Fruit fly (Drosophila melanogaster) whole organism, embryonic: ENCODE results near the gene CG7069.

ENCODE experiments used
- ATbp ChIP-seq: fragments of 200-800 bp; sonication (Bioruptor generic); optimal IDR thresholded peaks from 2 replicates; lab custom pipeline; 2017; ENCODE audit warnings: missing biosample characterization, mild to moderate bottlenecking, missing genetic modification characterization, missing genetic modification reagents
- Aef1 ChIP-seq: fragments of 200-800 bp; sonication (Bioruptor generic); IDR thresholded peaks from 3 replicates; pipeline ENCODE4 v1.3.6; 2022; ENCODE audit warnings: missing biosample characterization, missing genetic modification characterization
- Bteb2 ChIP-seq: fragments of 200-800 bp; sonication (Bioruptor generic); optimal IDR thresholded peaks from 2 replicates; lab custom pipeline; 2016; ENCODE audit warnings: missing biosample characterization, missing genetic modification characterization
- CG10274 ChIP-seq: fragments of 200-800 bp; sonication (Bioruptor generic); optimal IDR thresholded peaks from 3 replicates; lab custom pipeline; 2017; ENCODE audit warnings: missing biosample characterization, mild to moderate bottlenecking, missing genetic modification characterization
- CG11560 ChIP-seq: fragments of 200-800 bp; sonication (Bioruptor generic); IDR thresholded peaks from 3 replicates; pipeline ENCODE4 v1.3.6; 2022; ENCODE audit warnings: missing biosample characterization, missing genetic modification characterization
- CG11695 ChIP-seq: fragments of 200-800 bp; sonication (Bioruptor generic); IDR thresholded peaks from 3 replicates; pipeline ENCODE4 v1.3.6; 2022; ENCODE audit warnings: missing biosample characterization, missing genetic modification characterization
- CG12071 ChIP-seq: fragments of 200-800 bp; sonication (Bioruptor generic); optimal IDR thresholded peaks from 3 replicates; lab custom pipeline; 2018; ENCODE audit warnings: missing biosample characterization, mild to moderate bottlenecking, missing genetic modification characterization
- CG12155 ChIP-seq: fragments of 200-800 bp; sonication (Bioruptor generic); optimal IDR thresholded peaks from 3 replicates; lab custom pipeline; 2016; ENCODE audit warnings: missing biosample characterization, missing genetic modification characterization
- CG14710 ChIP-seq: fragments of 200-800 bp; sonication (Bioruptor generic); optimal IDR thresholded peaks from 3 replicates; lab custom pipeline; 2019; ENCODE audit warnings: missing biosample characterization, mild to moderate bottlenecking, missing genetic modification characterization, moderate library complexity
- CG1529 ChIP-seq: fragments of 200-800 bp; sonication (Bioruptor generic); optimal IDR thresholded peaks from 3 replicates; lab custom pipeline; 2018; ENCODE audit warnings: missing biosample characterization, missing genetic modification characterization
- CG18262 ChIP-seq: fragments of 200-800 bp; optimal IDR thresholded peaks from 3 replicates; lab custom pipeline; 2019; ENCODE audit warnings: missing biosample characterization, mild to moderate bottlenecking, missing genetic modification characterization, moderate library complexity
- CG2116 ChIP-seq: fragments of 200-800 bp; sonication (Bioruptor generic); optimal IDR thresholded peaks from 3 replicates; lab custom pipeline; 2018; ENCODE audit warnings: missing biosample characterization, mild to moderate bottlenecking, missing genetic modification characterization
- CG30431 ChIP-seq: fragments of 200-800 bp; sonication (Bioruptor generic); optimal IDR thresholded peaks from 2 replicates; lab custom pipeline; 2017; ENCODE audit warnings: missing biosample characterization, missing genetic modification characterization
- CG31224 ChIP-seq: fragments of 200-800 bp; sonication (Bioruptor generic); IDR thresholded peaks from 2 replicates; pipeline ENCODE4 v1.3.6; 2022; ENCODE audit warnings: missing biosample characterization, missing genetic modification characterization
- CG31441 ChIP-seq: fragments of 200-800 bp; sonication (Bioruptor generic); IDR thresholded peaks from 2 replicates; pipeline ENCODE4 v1.3.6; 2022; ENCODE audit warnings: missing biosample characterization, missing genetic modification characterization
- CG33213 ChIP-seq: fragments of 200-800 bp; sonication (Bioruptor generic); optimal IDR thresholded peaks from 3 replicates; lab custom pipeline; 2016; ENCODE audit warnings: missing biosample characterization, missing genetic modification characterization
- CG42726 ChIP-seq: fragments of 200-800 bp; sonication (Bioruptor generic); IDR thresholded peaks from 2 replicates; pipeline ENCODE4 v1.3.6; 2022; ENCODE audit warnings: missing biosample characterization, missing genetic modification characterization; ENCODE audit not compliant: partially characterized antibody
- CG4404 ChIP-seq: fragments of 200-800 bp; sonication (Bioruptor generic); IDR thresholded peaks from 2 replicates; pipeline ENCODE4 v1.3.6; 2022; ENCODE audit warnings: missing biosample characterization, missing genetic modification characterization
- CG6813 ChIP-seq: fragments of 200-800 bp; sonication (Bioruptor generic); optimal IDR thresholded peaks from 2 replicates; lab custom pipeline; 2017; ENCODE audit warnings: missing biosample characterization, missing genetic modification characterization, mild to moderate bottlenecking, moderate library complexity, missing genetic modification reagents
- CG7271 ChIP-seq: fragments of 200-800 bp; sonication (Bioruptor generic); optimal IDR thresholded peaks from 2 replicates; lab custom pipeline; 2018; ENCODE audit warnings: missing biosample characterization, mild to moderate bottlenecking, missing genetic modification characterization, moderate library complexity
- CG7839 ChIP-seq: fragments of 200-800 bp; sonication (Bioruptor generic); optimal IDR thresholded peaks from 3 replicates; lab custom pipeline; 2018; ENCODE audit warnings: missing biosample characterization, mild to moderate bottlenecking, missing genetic modification characterization, moderate library complexity
- CG9215 ChIP-seq: fragments of 200-800 bp; sonication (Bioruptor generic); IDR thresholded peaks from 2 replicates; pipeline ENCODE4 v1.3.6; 2022; ENCODE audit warnings: missing biosample characterization, missing genetic modification characterization
- Gug ChIP-seq: fragments of 200-800 bp; sonication (Bioruptor generic); IDR thresholded peaks from 4 replicates; pipeline ENCODE4 v1.3.6; 2022; ENCODE audit warnings: missing biosample characterization, missing genetic modification characterization
- H15 ChIP-seq: fragments of 200-800 bp; sonication (Bioruptor generic); IDR thresholded peaks from 3 replicates; pipeline ENCODE4 v1.3.6; 2022; ENCODE audit warnings: missing biosample characterization, missing genetic modification characterization
- HLH3B ChIP-seq: fragments of 200-800 bp; sonication (Bioruptor generic); IDR thresholded peaks from 2 replicates; pipeline ENCODE4 v1.3.6; 2022; ENCODE audit warnings: missing biosample characterization, missing genetic modification characterization
- HLHmδ ChIP-seq: fragments of 200-800 bp; sonication (Bioruptor generic); optimal IDR thresholded peaks from 2 replicates; lab custom pipeline; 2018; ENCODE audit warnings: missing biosample characterization, mild to moderate bottlenecking, missing genetic modification characterization, moderate library complexity
- HmgD ChIP-seq: fragments of 200-800 bp; sonication (Bioruptor generic); optimal IDR thresholded peaks from 3 replicates; lab custom pipeline; 2016; ENCODE audit warnings: missing biosample characterization, missing genetic modification characterization
- Lim3 ChIP-seq: fragments of 200-800 bp; sonication (Bioruptor generic); IDR thresholded peaks from 2 replicates; pipeline ENCODE4 v1.3.6; 2022; ENCODE audit warnings: missing biosample characterization, missing genetic modification characterization
- MESR4 ChIP-seq: fragments of 200-800 bp; sonication (Bioruptor generic); optimal IDR thresholded peaks from 2 replicates; lab custom pipeline; 2018; ENCODE audit warnings: missing biosample characterization, mild to moderate bottlenecking, missing genetic modification characterization, moderate library complexity
- NfI ChIP-seq: fragments of 200-800 bp; sonication (Bioruptor generic); optimal IDR thresholded peaks from 3 replicates; lab custom pipeline; 2018; ENCODE audit warnings: missing biosample characterization, mild to moderate bottlenecking, missing genetic modification characterization, moderate library complexity
- az2 ChIP-seq: fragments of 200-800 bp; sonication (Bioruptor generic); optimal IDR thresholded peaks from 3 replicates; lab custom pipeline; 2016; ENCODE audit warnings: missing biosample characterization, missing genetic modification characterization
- cwo ChIP-seq: fragments of 200-800 bp; sonication (Bioruptor generic); optimal IDR thresholded peaks from 3 replicates; lab custom pipeline; 2017; ENCODE audit warnings: missing biosample characterization, missing genetic modification characterization, mild to moderate bottlenecking, moderate library complexity, missing genetic modification reagents
- fru ChIP-seq: fragments of >200 bp; optimal IDR thresholded peaks from 2 replicates; lab custom pipeline; 2017
- ftz-f1 ChIP-seq: fragments of 200-800 bp; sonication (Bioruptor generic); optimal IDR thresholded peaks from 2 replicates; lab custom pipeline; 2016; ENCODE audit warnings: missing biosample characterization, missing genetic modification characterization
- gcm ChIP-seq: fragments of 200-800 bp; sonication (Bioruptor generic); optimal IDR thresholded peaks from 2 replicates; lab custom pipeline; 2019; ENCODE audit warnings: missing biosample characterization, mild to moderate bottlenecking, missing genetic modification characterization, moderate library complexity
- h ChIP-seq: fragments of >200 bp; optimal IDR thresholded peaks from 2 replicates; lab custom pipeline; 2017
- hb ChIP-seq: fragments of 200-800 bp; sonication (Bioruptor generic); IDR thresholded peaks from 3 replicates; pipeline ENCODE4 v1.3.6; 2022; ENCODE audit warnings: missing biosample characterization, missing genetic modification characterization; ENCODE audit not compliant: partially characterized antibody
- ken ChIP-seq: fragments of 200-800 bp; sonication (Bioruptor generic); IDR thresholded peaks from 3 replicates; pipeline ENCODE4 v1.3.6; 2022; ENCODE audit warnings: missing biosample characterization, missing genetic modification characterization
- maf-S ChIP-seq: fragments of 200-800 bp; sonication (Bioruptor generic); optimal IDR thresholded peaks from 2 replicates; lab custom pipeline; 2016; ENCODE audit warnings: missing biosample characterization, missing genetic modification characterization
- peb ChIP-seq: fragments of 200-800 bp; sonication (Bioruptor generic); IDR thresholded peaks from 2 replicates; pipeline ENCODE4 v1.3.6; 2022; ENCODE audit warnings: missing biosample characterization, missing genetic modification characterization
- seq ChIP-seq: fragments of 200-800 bp; sonication (Bioruptor generic); IDR thresholded peaks from 2 replicates; pipeline ENCODE4 v1.3.6; 2022; ENCODE audit warnings: missing biosample characterization, missing genetic modification characterization
- slou ChIP-seq: fragments of 200-800 bp; sonication (Bioruptor generic); optimal IDR thresholded peaks from 3 replicates; lab custom pipeline; 2016; ENCODE audit warnings: missing biosample characterization, missing genetic modification characterization
- stc ChIP-seq: fragments of 200-800 bp; sonication (Bioruptor generic); IDR thresholded peaks from 2 replicates; pipeline ENCODE4 v1.3.6; 2022; ENCODE audit warnings: missing biosample characterization, missing genetic modification characterization
- sug ChIP-seq: fragments of 200-800 bp; optimal IDR thresholded peaks from 2 replicates; lab custom pipeline; 2019; ENCODE audit warnings: missing biosample characterization, mild to moderate bottlenecking, missing genetic modification characterization, moderate library complexity
- trh ChIP-seq: fragments of 200-800 bp; sonication (Bioruptor generic); optimal IDR thresholded peaks from 2 replicates; lab custom pipeline; 2016; ENCODE audit warnings: missing biosample characterization, missing genetic modification characterization
- twi ChIP-seq: fragments of 200-800 bp; optimal IDR thresholded peaks from 2 replicates; lab custom pipeline; 2019; ENCODE audit warnings: missing biosample characterization, mild to moderate bottlenecking, missing genetic modification characterization, moderate library complexity
- vnd ChIP-seq: fragments of 200-800 bp; sonication (Bioruptor generic); IDR thresholded peaks from 3 replicates; pipeline ENCODE4 v1.3.6; 2022; ENCODE audit warnings: missing biosample characterization, missing genetic modification characterization; ENCODE audit not compliant: partially characterized antibody
- zen2 ChIP-seq: fragments of 200-800 bp; sonication (Bioruptor generic); IDR thresholded peaks from 3 replicates; pipeline ENCODE4 v1.3.6; 2022; ENCODE audit warnings: missing biosample characterization, missing genetic modification characterization; ENCODE audit not compliant: partially characterized antibody
- zf30C ChIP-seq: fragments of 200-800 bp; sonication (Bioruptor generic); optimal IDR thresholded peaks from 3 replicates; lab custom pipeline; 2018; ENCODE audit warnings: missing biosample characterization, mild to moderate bottlenecking, missing genetic modification characterization
- zfh2 ChIP-seq: fragments of 200-800 bp; sonication (Bioruptor generic); optimal IDR thresholded peaks from 2 replicates; lab custom pipeline; 2016; ENCODE audit warnings: missing biosample characterization, missing genetic modification characterization

CG7069 gene

DNA sequence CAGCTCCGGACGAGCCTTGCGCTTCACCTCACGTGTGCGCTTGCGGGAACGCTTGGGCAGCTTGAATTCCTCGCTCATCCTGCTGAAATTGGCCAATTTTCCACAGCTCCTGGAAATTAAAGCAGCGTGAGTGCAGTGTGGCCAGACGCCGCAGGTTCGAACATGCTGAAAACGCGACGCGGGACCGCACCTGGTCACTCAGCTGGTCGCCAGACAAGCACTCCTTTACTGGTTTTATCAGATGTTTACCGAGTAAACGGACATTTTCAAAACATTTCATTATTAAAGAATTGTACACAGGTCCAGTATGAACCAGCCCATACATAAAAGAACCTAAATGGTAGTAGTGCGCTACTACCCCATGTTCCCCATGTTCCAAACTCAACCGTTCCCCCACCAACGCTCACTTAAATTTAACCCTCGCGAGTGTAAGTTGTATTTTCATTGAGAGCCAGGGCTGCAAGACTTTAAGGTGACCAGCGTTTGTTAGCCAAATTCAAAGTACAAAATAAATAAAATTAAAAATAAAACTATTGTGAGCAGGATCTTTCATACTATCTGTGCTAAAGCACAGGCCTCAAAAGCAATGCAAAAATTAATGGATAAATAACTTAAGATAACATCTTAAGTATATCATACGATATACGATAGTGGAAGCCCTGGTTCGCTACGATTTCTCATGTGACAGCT is 10.3 kb upstream of the CG7069 start, which contains the start of the genes JMJD6, CG7071 and Muted (continued):
- TF ChIP-seq maf-S (GFP tag; lab: Kevin White, UChicago) (peak; percentile 83), HmgD (GFP tag; lab: Kevin White, UChicago) (peak; percentile 78), hb (GFP tag; lab: Robert Waterston, UW) (peak; percentile 74; the same call in 2 of the 3 replicates), zfh2 (peak; percentile 95), CG42726 (GFP tag; lab: Robert Waterston, UW) (peak; percentile 66; the same call in 1 of the 2 replicates), peb (GFP tag; lab: Robert Waterston, UW) (no peak), slou (GFP tag; lab: Kevin White, UChicago) (peak; percentile 88), CG2116 (peak; percentile 87), az2 (GFP tag; lab: Kevin White, UChicago) (peak; percentile 94), sug (tag; lab: Kevin White, UChicago) (peak; percentile 88), ftz-f1 (GFP tag; lab: Kevin White, UChicago) (peak; percentile 74), gcm (GFP tag; lab: Kevin White, UChicago) (peak; percentile 88), trh (GFP tag; lab: Kevin White, UChicago) (peak; percentile 54), NfI (GFP tag; lab: Kevin White, UChicago) (peak; percentile 95), vnd (GFP tag; lab: Robert Waterston, UW) (peak; percentile 77), CG9215 (GFP tag; lab: Robert Waterston, UW) (peak; percentile 92), ken (GFP tag; lab: Robert Waterston, UW) (peak; percentile 92), H15 (GFP tag; lab: Robert Waterston, UW) (peak; percentile 87), HLHmδ (GFP tag; lab: Kevin White, UChicago) (no peak), CG12071 (GFP tag; lab: Kevin White, UChicago) (peak; percentile 67), Bteb2 (GFP tag; lab: Kevin White, UChicago) (peak; percentile 92), CG10274 (peak; percentile 55), CG31441 (GFP tag; lab: Robert Waterston, UW) (peak; percentile 87), CG11695 (GFP tag; lab: Robert Waterston, UW) (peak; percentile 87), CG30431 (GFP tag; lab: Kevin White, UChicago) (peak; percentile 83), Aef1 (GFP tag; lab: Robert Waterston, UW) (peak; percentile 87), CG7271 (tag; lab: Kevin White, UChicago) (peak; percentile 69), HLH3B (GFP tag; lab: Robert Waterston, UW) (peak; percentile 92), CG1529 (GFP tag; lab: Kevin White, UChicago) (peak; percentile 76), MESR4 (GFP tag; lab: Kevin White, UChicago) (peak; percentile 76), cwo (peak; percentile 77), h (lab: Kevin White, UChicago) (no peak), Lim3 (GFP tag; lab: Robert Waterston, UW) (peak; percentile 63), twi (peak; percentile 77), CG18262 (tag; lab: Kevin White, UChicago) (peak; percentile 76), zen2 (GFP tag; lab: Robert Waterston, UW) (peak; percentile 55; the same call in 1 of the 3 replicates), fru (lab: Kevin White, UChicago) (no peak), CG7839 (tag; lab: Kevin White, UChicago) (peak; percentile 85), zf30C (GFP tag; lab: Kevin White, UChicago) (peak; percentile 9), Gug (GFP tag; lab: Robert Waterston, UW) (peak; percentile 87), stc (GFP tag; lab: Robert Waterston, UW) (peak; percentile 79; the same call in 1 of the 2 replicates), CG4404 (peak; percentile 91), CG14710 (tag; lab: Kevin White, UChicago) (peak; percentile 94), CG11560 (tag; lab: Robert Waterston, UW) (peak; percentile 71), CG6813 (peak; percentile 32), ATbp (peak; percentile 73), CG31224 (GFP tag; lab: Robert Waterston, UW) (peak; percentile 80), seq (peak; percentile 93), CG33213 (GFP tag; lab: Kevin White, UChicago) (peak; percentile 81), CG12155 (GFP tag; lab: Kevin White, UChicago) (peak; percentile 93)
